Fruit fly (Drosophila melanogaster) whole organism, pupa: ENCODE data around the gene PGRP-LA.

Source experiments
- CG10348 ChIP-seq: fragments of 200-800 bp; sonication (Bioruptor generic); IDR thresholded peaks from 2 replicates; pipeline ENCODE4 v1.3.6; 2022; ENCODE audit warnings: missing biosample characterization, missing genetic modification characterization
- CG12605 ChIP-seq: fragments of 200-800 bp; sonication (Bioruptor generic); IDR thresholded peaks from 2 replicates; pipeline ENCODE4 v1.3.6; 2022; ENCODE audit warnings: missing biosample characterization, missing genetic modification characterization
- CG13204 ChIP-seq: fragments of 200-800 bp; sonication (Bioruptor generic); optimal IDR thresholded peaks from 2 replicates; lab custom pipeline; 2018; ENCODE audit warnings: missing biosample characterization, mild to moderate bottlenecking, missing genetic modification characterization, moderate library complexity
- CG14655 ChIP-seq: fragments of 200-800 bp; sonication (Bioruptor generic); optimal IDR thresholded peaks from 3 replicates; lab custom pipeline; 2017; ENCODE audit warnings: mild to moderate bottlenecking, missing biosample characterization, missing genetic modification reagents, missing genetic modification characterization
- CG15710 ChIP-seq: fragments of 200-800 bp; sonication (Bioruptor generic); optimal IDR thresholded peaks from 2 replicates; lab custom pipeline; 2018; ENCODE audit warnings: missing biosample characterization, mild to moderate bottlenecking, missing genetic modification characterization, moderate library complexity
- CG17806 ChIP-seq: fragments of 200-800 bp; sonication (Bioruptor generic); optimal IDR thresholded peaks from 2 replicates; lab custom pipeline; 2018; ENCODE audit warnings: missing biosample characterization, mild to moderate bottlenecking, missing genetic modification characterization, moderate library complexity
- CG32121 ChIP-seq: fragments of 200-800 bp; sonication (Bioruptor generic); IDR thresholded peaks from 2 replicates; pipeline ENCODE4 v1.3.6; 2022; ENCODE audit warnings: missing biosample characterization, missing genetic modification characterization
- CG34367 ChIP-seq: fragments of 200-800 bp; sonication (Bioruptor generic); optimal IDR thresholded peaks from 2 replicates; lab custom pipeline; 2018; ENCODE audit warnings: missing biosample characterization, mild to moderate bottlenecking, missing genetic modification characterization
- CG4496 ChIP-seq: fragments of 200-800 bp; sonication (Bioruptor generic); IDR thresholded peaks from 3 replicates; pipeline ENCODE4 v1.3.6; 2022; ENCODE audit warnings: missing biosample characterization, missing genetic modification characterization
- CG8159 ChIP-seq: fragments of 200-800 bp; sonication (Bioruptor generic); optimal IDR thresholded peaks from 3 replicates; lab custom pipeline; 2018; ENCODE audit warnings: missing biosample characterization, mild to moderate bottlenecking, missing genetic modification characterization, moderate library complexity
- CG8301 ChIP-seq: fragments of 200-800 bp; sonication (Bioruptor generic); optimal IDR thresholded peaks from 2 replicates; lab custom pipeline; 2018; ENCODE audit warnings: missing biosample characterization, mild to moderate bottlenecking, missing genetic modification characterization
- CG9948 ChIP-seq: fragments of 200-800 bp; sonication (Bioruptor generic); optimal IDR thresholded peaks from 2 replicates; lab custom pipeline; 2018; ENCODE audit warnings: missing biosample characterization, mild to moderate bottlenecking, missing genetic modification characterization, moderate library complexity
- D1 ChIP-seq: fragments of 200-800 bp; sonication (Bioruptor generic); optimal IDR thresholded peaks from 2 replicates; lab custom pipeline; 2018; ENCODE audit warnings: missing biosample characterization, mild to moderate bottlenecking, missing genetic modification characterization, moderate library complexity
- EcR ChIP-seq: fragments of 200-800 bp; sonication (Bioruptor generic); optimal IDR thresholded peaks from 3 replicates; lab custom pipeline; 2019; ENCODE audit warnings: missing biosample characterization, missing genetic modification characterization, mild to moderate bottlenecking, moderate library complexity, missing genetic modification reagents
- Ets98B ChIP-seq: fragments of 200-800 bp; sonication (Bioruptor generic); IDR thresholded peaks from 2 replicates; pipeline ENCODE4 v1.3.6; 2022; ENCODE audit warnings: missing biosample characterization, missing genetic modification characterization
- Pif1A ChIP-seq: fragments of 200-800 bp; sonication (Bioruptor generic); optimal IDR thresholded peaks from 3 replicates; lab custom pipeline; 2016; ENCODE audit warnings: missing biosample characterization, missing genetic modification characterization
- Pif1B ChIP-seq: fragments of 200-800 bp; sonication (Bioruptor generic); optimal IDR thresholded peaks from 3 replicates; lab custom pipeline; 2016; ENCODE audit warnings: missing biosample characterization, missing genetic modification characterization
- Snoo ChIP-seq: fragments of 200-800 bp; sonication (Bioruptor generic); optimal IDR thresholded peaks from 3 replicates; lab custom pipeline; 2017; ENCODE audit warnings: missing biosample characterization, mild to moderate bottlenecking, missing genetic modification characterization, inconsistent platforms
- fd96Ca ChIP-seq: fragments of 200-800 bp; sonication (Bioruptor generic); IDR thresholded peaks from 3 replicates; pipeline ENCODE4 v1.3.6; 2022; ENCODE audit warnings: missing biosample characterization, missing genetic modification characterization
- gl ChIP-seq: fragments of 200-800 bp; sonication (Bioruptor generic); optimal IDR thresholded peaks from 2 replicates; lab custom pipeline; 2018; ENCODE audit warnings: missing biosample characterization, mild to moderate bottlenecking, missing genetic modification characterization
- rn ChIP-seq: fragments of 200-800 bp; sonication (Bioruptor generic); IDR thresholded peaks from 2 replicates; pipeline ENCODE4 v1.3.6; 2022; ENCODE audit warnings: missing biosample characterization, missing genetic modification characterization

The PGRP-LA gene

dm6 chr3L:9383345-9384075 is 49.4 kb downstream of the PGRP-LA start, which contains the start of gene Hsp27:
Hsp27 (plus strand) TSS chr3L:9384063.
- TF ChIP-seq CG10348 (GFP tag; lab: Robert Waterston, UW), result peak; percentile 99
- TF ChIP-seq CG8301 (tag; lab: Kevin White, UChicago), result peak; percentile 100
- TF ChIP-seq fd96Ca (GFP tag; lab: Robert Waterston, UW), result peak; percentile 100
- TF ChIP-seq CG4496 (GFP tag; lab: Robert Waterston, UW), result peak; percentile 100
- peak; percentile 99 for TF ChIP-seq rn (GFP tag; lab: Robert Waterston, UW)
- peak; percentile 100 for TF ChIP-seq Ets98B (GFP tag; lab: Robert Waterston, UW)
- TF ChIP-seq Pif1A (GFP tag; lab: Kevin White, UChicago), result peak; percentile 100
- peak; percentile 100 for TF ChIP-seq CG32121 (GFP tag; lab: Robert Waterston, UW)
- TF ChIP-seq D1 (tag; lab: Kevin White, UChicago), result peak; percentile 100
- TF ChIP-seq CG14655 (GFP tag; lab: Kevin White, UChicago), result peak; percentile 100
- peak; percentile 100 for TF ChIP-seq Pif1B (GFP tag; lab: Kevin White, UChicago)
- TF ChIP-seq CG9948, result peak; percentile 100
- peak; percentile 100 for TF ChIP-seq Snoo
- peak; percentile 98 for TF ChIP-seq CG13204 (GFP tag; lab: Kevin White, UChicago)
- TF ChIP-seq CG12605 (GFP tag; lab: Robert Waterston, UW), result peak; percentile 100
- peak; percentile 99 for TF ChIP-seq gl (tag; lab: Kevin White, UChicago)
- peak; percentile 100 for TF ChIP-seq CG15710 (tag; lab: Kevin White, UChicago)
- TF ChIP-seq CG34367 (tag; lab: Kevin White, UChicago), result peak; percentile 99
- peak; percentile 100 for TF ChIP-seq CG17806
- peak; percentile 96 for TF ChIP-seq EcR (GFP tag; lab: Kevin White, UChicago)
- TF ChIP-seq CG8159 (tag; lab: Kevin White, UChicago), result peak; percentile 100

DNA sequence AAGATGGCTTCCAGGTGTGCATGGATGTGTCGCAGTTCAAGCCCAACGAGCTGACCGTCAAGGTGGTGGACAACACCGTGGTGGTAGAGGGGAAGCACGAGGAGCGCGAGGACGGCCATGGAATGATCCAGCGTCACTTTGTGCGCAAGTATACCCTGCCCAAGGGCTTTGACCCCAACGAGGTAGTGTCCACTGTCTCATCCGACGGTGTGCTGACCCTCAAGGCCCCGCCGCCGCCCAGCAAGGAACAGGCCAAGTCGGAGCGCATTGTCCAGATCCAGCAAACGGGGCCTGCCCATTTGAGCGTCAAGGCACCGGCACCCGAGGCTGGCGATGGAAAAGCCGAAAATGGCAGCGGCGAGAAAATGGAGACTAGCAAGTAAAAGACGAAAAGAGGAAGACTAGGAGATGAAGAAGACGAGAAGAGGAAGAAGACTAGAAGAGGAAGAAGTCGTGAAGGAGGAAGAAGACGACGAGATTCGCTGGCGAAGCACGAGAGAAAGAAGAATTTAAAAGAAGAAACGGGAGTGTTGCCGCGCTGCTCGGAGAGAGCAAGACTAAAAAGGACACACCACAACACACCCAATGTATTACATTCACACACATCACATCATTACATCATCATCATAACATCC is 50.4 kb downstream of the PGRP-LA start:
- TF ChIP-seq EcR (GFP tag; lab: Kevin White, UChicago), result peak; percentile 76
- no peak for TF ChIP-seq CG9948
- no peak for TF ChIP-seq CG12605 (GFP tag; lab: Robert Waterston, UW)
- no peak for TF ChIP-seq fd96Ca (GFP tag; lab: Robert Waterston, UW)
